Worm (Caenorhabditis elegans): Measurements from ENCODE around the gene srt-73.
A peak's percentile ranks its signal among the peaks of the same experiment; 100 is the strongest.

DNA sequence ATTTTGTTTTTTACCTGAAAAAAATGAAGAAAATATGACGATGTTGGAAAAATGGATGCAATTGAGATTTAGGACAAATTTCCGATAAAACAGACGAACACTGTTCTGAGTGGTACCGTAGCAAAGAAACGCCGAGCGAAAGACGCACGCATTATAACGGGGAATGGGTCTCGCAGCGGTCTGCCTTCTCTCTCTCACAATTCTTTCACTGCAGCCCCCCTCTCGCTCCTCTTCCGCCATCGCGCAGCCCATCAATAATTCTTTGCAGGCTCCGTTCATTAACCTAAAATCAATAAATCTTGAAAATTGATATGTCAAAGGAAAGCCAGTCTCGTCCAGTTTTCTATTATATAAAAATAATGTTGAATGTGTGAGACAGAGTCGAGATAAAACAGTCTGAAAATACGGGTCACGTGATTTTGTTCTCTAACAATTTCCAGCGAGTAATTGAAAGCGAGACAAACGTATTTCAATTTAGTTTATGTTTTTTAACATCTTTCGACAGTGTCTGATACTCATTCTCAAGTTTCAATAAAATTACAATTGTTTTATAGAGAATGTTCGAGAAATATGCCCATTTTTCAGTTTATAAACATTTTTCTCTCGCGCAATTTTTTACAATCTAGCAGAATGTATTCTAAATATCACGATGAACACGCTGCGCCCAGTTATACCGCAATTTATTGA, 30.5 kb downstream of the srt-73 start:
- TF ChIP-seq flt-1 (GFP tag; IDR thresholded peaks at IDR 0.05) (peak; percentile 47; the same call in 1 of the 2 replicates), ref-1 (GFP tag; conservative IDR thresholded peaks at IDR 0.05) (no peak), T22C8.4 (GFP tag; IDR thresholded peaks at IDR 0.05) (no peak)

All from whole organism, midembryonic.